Fruit fly (Drosophila melanogaster) whole organism, prepupa: Measurements from ENCODE around the gene Crys.
A peak's percentile ranks its signal among the peaks of the same experiment; 100 is the strongest.

Experiments used
- CG10631 ChIP-seq: fragments of 200-800 bp; sonication (Bioruptor generic); optimal IDR thresholded peaks from 2 replicates; lab custom pipeline; 2016; ENCODE audit warnings: missing biosample characterization, missing genetic modification characterization
- CG11902 ChIP-seq: fragments of 200-800 bp; sonication (Bioruptor generic); optimal IDR thresholded peaks from 3 replicates; lab custom pipeline; 2016; ENCODE audit warnings: missing biosample characterization, missing genetic modification characterization
- CG15336 ChIP-seq: fragments of 200-800 bp; sonication (Bioruptor generic); IDR thresholded peaks from 2 replicates; pipeline ENCODE4 v1.3.6; 2022; ENCODE audit warnings: missing biosample characterization, missing genetic modification characterization
- CG1621 ChIP-seq: fragments of 200-800 bp; sonication (Bioruptor generic); optimal IDR thresholded peaks from 3 replicates; lab custom pipeline; 2018; ENCODE audit warnings: missing biosample characterization, mild to moderate bottlenecking, missing genetic modification characterization
- CG3032 ChIP-seq: fragments of 200-800 bp; optimal IDR thresholded peaks from 2 replicates; lab custom pipeline; 2019; ENCODE audit warnings: missing biosample characterization, mild to moderate bottlenecking, missing genetic modification characterization, moderate library complexity
- CG32006 ChIP-seq: fragments of 200-800 bp; sonication (Bioruptor generic); optimal IDR thresholded peaks from 3 replicates; lab custom pipeline; 2017; ENCODE audit warnings: missing biosample characterization, mild to moderate bottlenecking, missing genetic modification characterization
- CG34406 ChIP-seq: fragments of 200-800 bp; sonication (Bioruptor generic); optimal IDR thresholded peaks from 3 replicates; lab custom pipeline; 2016; ENCODE audit warnings: missing biosample characterization, missing genetic modification characterization
- CG3919 ChIP-seq: fragments of 200-800 bp; sonication (Bioruptor generic); optimal IDR thresholded peaks from 3 replicates; lab custom pipeline; 2016; ENCODE audit warnings: missing biosample characterization, missing genetic modification characterization
- CG4318 ChIP-seq: fragments of 200-800 bp; sonication (Bioruptor generic); optimal IDR thresholded peaks from 3 replicates; lab custom pipeline; 2017; ENCODE audit warnings: missing biosample characterization, mild to moderate bottlenecking, missing genetic modification characterization
- CG6163 ChIP-seq: fragments of 200-800 bp; sonication (Bioruptor generic); IDR thresholded peaks from 3 replicates; pipeline ENCODE4 v1.3.6; 2022; ENCODE audit warnings: missing biosample characterization, missing genetic modification characterization
- CG6276 ChIP-seq: fragments of 200-800 bp; sonication (Bioruptor generic); optimal IDR thresholded peaks from 2 replicates; lab custom pipeline; 2017; ENCODE audit warnings: missing biosample characterization, mild to moderate bottlenecking, missing genetic modification characterization
- CG6792 ChIP-seq: fragments of 200-800 bp; sonication (Bioruptor generic); optimal IDR thresholded peaks from 3 replicates; lab custom pipeline; 2016; ENCODE audit warnings: missing biosample characterization, missing genetic modification characterization
- CG7368 ChIP-seq: fragments of 200-800 bp; sonication (Bioruptor generic); optimal IDR thresholded peaks from 3 replicates; lab custom pipeline; 2016; ENCODE audit warnings: missing biosample characterization, missing genetic modification characterization
- CG8319 ChIP-seq: fragments of 200-800 bp; sonication (Bioruptor generic); optimal IDR thresholded peaks from 3 replicates; lab custom pipeline; 2016; ENCODE audit warnings: missing biosample characterization, missing genetic modification characterization
- CG8632 ChIP-seq: fragments of 200-800 bp; sonication (Bioruptor generic); optimal IDR thresholded peaks from 3 replicates; lab custom pipeline; 2016; ENCODE audit warnings: missing biosample characterization, missing genetic modification characterization
- CG9139 ChIP-seq: fragments of 200-800 bp; sonication (Bioruptor generic); optimal IDR thresholded peaks from 3 replicates; lab custom pipeline; 2017; ENCODE audit warnings: missing biosample characterization, mild to moderate bottlenecking, missing genetic modification characterization
- Eip75B ChIP-seq: fragments of 200-800 bp; sonication (Bioruptor generic); optimal IDR thresholded peaks from 3 replicates; lab custom pipeline; 2016; ENCODE audit warnings: missing biosample characterization, missing genetic modification characterization
- Eip78C ChIP-seq: fragments of 200-800 bp; sonication (Bioruptor generic); peaks from one replicate; lab custom pipeline; 2016; ENCODE audit warnings: missing biosample characterization, missing genetic modification characterization
- Eip93F ChIP-seq: fragments of 200-800 bp; sonication (Bioruptor generic); optimal IDR thresholded peaks from 2 replicates; lab custom pipeline; 2016; ENCODE audit warnings: missing biosample characterization, mild to moderate bottlenecking, missing genetic modification characterization
- Ets21C ChIP-seq: fragments of 200-800 bp; sonication (Bioruptor generic); optimal IDR thresholded peaks from 3 replicates; lab custom pipeline; 2016; ENCODE audit warnings: missing biosample characterization, missing genetic modification characterization
- Gug ChIP-seq: fragments of 200-800 bp; sonication (Bioruptor generic); IDR thresholded peaks from 2 replicates; pipeline ENCODE4 v1.3.6; 2022; ENCODE audit warnings: missing biosample characterization, missing genetic modification characterization
- Hr39 ChIP-seq: fragments of 200-800 bp; sonication (Bioruptor generic); optimal IDR thresholded peaks from 2 replicates; lab custom pipeline; 2016; ENCODE audit warnings: missing biosample characterization, missing genetic modification characterization
- Lpt ChIP-seq: fragments of 200-800 bp; sonication (Bioruptor generic); optimal IDR thresholded peaks from 3 replicates; lab custom pipeline; 2016; ENCODE audit warnings: missing biosample characterization, missing genetic modification characterization
- Met ChIP-seq: fragments of 200-800 bp; sonication (Bioruptor generic); optimal IDR thresholded peaks from 3 replicates; lab custom pipeline; 2016; ENCODE audit warnings: missing biosample characterization, missing genetic modification characterization
- OdsH ChIP-seq: fragments of 200-800 bp; sonication (Bioruptor generic); optimal IDR thresholded peaks from 3 replicates; lab custom pipeline; 2016; ENCODE audit warnings: missing biosample characterization, missing genetic modification characterization
- achi ChIP-seq: fragments of 200-800 bp; sonication (Bioruptor generic); optimal IDR thresholded peaks from 3 replicates; lab custom pipeline; 2016; ENCODE audit warnings: missing biosample characterization, missing genetic modification characterization
- acj6 ChIP-seq: fragments of 200-800 bp; sonication (Bioruptor generic); optimal IDR thresholded peaks from 3 replicates; lab custom pipeline; 2016; ENCODE audit warnings: missing biosample characterization, missing genetic modification characterization
- dac ChIP-seq: fragments of 200-800 bp; sonication (Bioruptor generic); optimal IDR thresholded peaks from 2 replicates; lab custom pipeline; 2017; ENCODE audit warnings: missing biosample characterization, mild to moderate bottlenecking, missing genetic modification characterization
- dsx ChIP-seq: fragments of 200-800 bp; optimal IDR thresholded peaks from 3 replicates; lab custom pipeline; 2019; ENCODE audit warnings: missing biosample characterization, mild to moderate bottlenecking, missing genetic modification characterization, moderate library complexity; ENCODE audit not compliant: poor library complexity, severe bottlenecking
- eg ChIP-seq: fragments of 200-800 bp; sonication (Bioruptor generic); IDR thresholded peaks from 3 replicates; pipeline ENCODE4 v1.3.6; 2022; ENCODE audit warnings: missing biosample characterization, missing genetic modification characterization
- fd85E ChIP-seq: fragments of 200-800 bp; sonication (Bioruptor generic); optimal IDR thresholded peaks from 3 replicates; lab custom pipeline; 2016; ENCODE audit warnings: missing biosample characterization, missing genetic modification characterization
- fkh ChIP-seq: fragments of 200-800 bp; sonication (Bioruptor generic); optimal IDR thresholded peaks from 3 replicates; lab custom pipeline; 2017; ENCODE audit warnings: missing biosample characterization, mild to moderate bottlenecking, missing genetic modification characterization, moderate library complexity
- lz ChIP-seq: fragments of 200-800 bp; sonication (Bioruptor generic); optimal IDR thresholded peaks from 3 replicates; lab custom pipeline; 2016; ENCODE audit warnings: missing biosample characterization, missing genetic modification characterization
- pdm3 ChIP-seq: fragments of 200-800 bp; sonication (Bioruptor generic); optimal IDR thresholded peaks from 3 replicates; lab custom pipeline; 2016; ENCODE audit warnings: missing biosample characterization, missing genetic modification characterization
- salr ChIP-seq, 2 experiments: fragments of 200-800 bp; sonication (Bioruptor generic); optimal IDR thresholded peaks; 3 replicates each; lab custom pipeline; 2016 to 2018; ENCODE audit warnings: missing biosample characterization in 2 of 2, missing genetic modification characterization in 2 of 2, mild to moderate bottlenecking in 1 of 2
- spab ChIP-seq: fragments of 200-800 bp; sonication (Bioruptor generic); optimal IDR thresholded peaks from 2 replicates; lab custom pipeline; 2017; ENCODE audit warnings: missing biosample characterization, mild to moderate bottlenecking, missing genetic modification characterization, missing genetic modification reagents
- ss ChIP-seq, 2 experiments: fragments of 200-800 bp; sonication (Bioruptor generic); optimal IDR thresholded peaks; 2 replicates in 1 of 2; 3 replicates in 1 of 2; lab custom pipeline; 2017 to 2018; ENCODE audit warnings: mild to moderate bottlenecking in 2 of 2, missing biosample characterization in 2 of 2, missing genetic modification characterization in 2 of 2, moderate library complexity in 1 of 2
- svp ChIP-seq: fragments of 200-800 bp; sonication (Bioruptor generic); peaks from one replicate; lab custom pipeline; 2016; ENCODE audit warnings: missing biosample characterization, missing genetic modification characterization
- topi ChIP-seq: fragments of 200-800 bp; sonication (Bioruptor generic); optimal IDR thresholded peaks from 3 replicates; lab custom pipeline; 2016; ENCODE audit warnings: missing biosample characterization, missing genetic modification characterization
- vri ChIP-seq: fragments of 200-800 bp; sonication (Bioruptor generic); optimal IDR thresholded peaks from 3 replicates; lab custom pipeline; 2016; ENCODE audit warnings: missing biosample characterization, mild to moderate bottlenecking, missing genetic modification characterization

The Crys gene

dm6 chr2L:11943829-11944228 is at the start of gene Crys:
Crys (plus strand) TSS chr2L:11944129.
- TF ChIP-seq eg (no peak), CG4318 (GFP tag; lab: Kevin White, UChicago) (no peak), dac (GFP tag; lab: Kevin White, UChicago) (no peak), Lpt (GFP tag; lab: Kevin White, UChicago) (no peak), Ets21C (GFP tag; lab: Kevin White, UChicago) (no peak), Met (no peak), CG10631 (GFP tag; lab: Kevin White, UChicago) (no peak), OdsH (no peak), Hr39 (GFP tag; lab: Kevin White, UChicago) (no peak), Gug (no peak), CG6792 (GFP tag; lab: Kevin White, UChicago) (no peak), vri (no peak), CG34406 (no peak), acj6 (GFP tag; lab: Kevin White, UChicago) (no peak), lz (GFP tag; lab: Kevin White, UChicago) (no peak), spab (GFP tag; lab: Kevin White, UChicago) (no peak), topi (GFP tag; lab: Kevin White, UChicago) (no peak)

- TF ChIP-seq eg (0 out of 3 replicates have a peak, but pooled peaks have one; percentile 7), CG6163 (GFP tag; lab: Robert Waterston, UW) (peak; percentile 54; the same call in 1 of the 3 replicates), svp (GFP tag; lab: Kevin White, UChicago) (peak; percentile 50), CG10631 (GFP tag; lab: Kevin White, UChicago) (no peak)
These were observed 41.4 kb upstream of the Crys start for dm6 chr2L:11902483-11902882.

- TF ChIP-seq CG32006 (GFP tag; lab: Kevin White, UChicago) (no peak), CG8632 (GFP tag; lab: Kevin White, UChicago) (no peak), spab (GFP tag; lab: Kevin White, UChicago) (no peak), CG6276 (GFP tag; lab: Kevin White, UChicago) (no peak), Eip75B (GFP tag; lab: Kevin White, UChicago) (no peak), CG15336 (GFP tag; lab: Robert Waterston, UW) (no peak), Eip93F (GFP tag; lab: Kevin White, UChicago) (no peak), dsx (GFP tag; lab: Kevin White, UChicago) (no peak), CG8319 (GFP tag; lab: Kevin White, UChicago) (no peak), CG3032 (tag; lab: Kevin White, UChicago) (no peak), dac (GFP tag; lab: Kevin White, UChicago) (no peak), CG10631 (GFP tag; lab: Kevin White, UChicago) (no peak), CG9139 (GFP tag; lab: Kevin White, UChicago) (no peak), ss (GFP tag; optimal IDR thresholded peaks at IDR 0.05; lab: Kevin White, UChicago) (no peak), CG6792 (GFP tag; lab: Kevin White, UChicago) (no peak), salr (GFP tag; optimal IDR thresholded peaks at IDR 0.05; lab: Kevin White, UChicago) (no peak), fkh (GFP tag; lab: Kevin White, UChicago) (no peak)
These were observed 40.6 kb upstream of the Crys start for dm6 chr2L:11903335-11903734.

DNA sequence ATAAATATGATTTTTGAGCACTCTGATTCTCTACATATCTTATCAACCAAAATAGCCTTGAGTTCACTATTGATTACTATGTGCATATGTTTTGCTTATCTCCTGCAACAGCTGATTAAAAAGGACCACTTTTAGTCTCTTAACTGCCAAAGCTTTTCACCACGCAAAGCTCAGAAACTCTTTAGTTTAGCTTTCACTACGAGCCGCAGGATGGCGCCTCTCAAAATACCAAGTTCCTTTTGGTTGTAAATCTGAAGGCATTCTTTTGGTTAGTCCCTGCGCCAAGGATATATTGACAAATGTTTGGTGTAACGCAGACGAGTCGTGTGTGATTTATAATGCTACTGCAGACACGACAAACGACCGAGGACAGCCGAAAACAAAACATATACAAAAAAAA is 39.7 kb upstream of the Crys start:
- TF ChIP-seq CG3919 (GFP tag; lab: Kevin White, UChicago) (peak; percentile 17), ss (GFP tag; optimal IDR thresholded peaks at IDR 0.05; lab: Kevin White, UChicago) (no peak), topi (GFP tag; lab: Kevin White, UChicago) (no peak), Eip78C (GFP tag; lab: Kevin White, UChicago) (peak; percentile 68), CG15336 (GFP tag; lab: Robert Waterston, UW) (no peak), CG32006 (GFP tag; lab: Kevin White, UChicago) (no peak), Lpt (GFP tag; lab: Kevin White, UChicago) (no peak), CG11902 (GFP tag; lab: Kevin White, UChicago) (no peak), svp (GFP tag; lab: Kevin White, UChicago) (peak; percentile 51), pdm3 (no peak), CG7368 (GFP tag; lab: Kevin White, UChicago) (no peak), CG3032 (tag; lab: Kevin White, UChicago) (no peak), CG34406 (no peak), CG1621 (tag; lab: Kevin White, UChicago) (no peak), fd85E (GFP tag; lab: Kevin White, UChicago) (no peak), achi (GFP tag; lab: Kevin White, UChicago) (no peak), Eip93F (GFP tag; lab: Kevin White, UChicago) (no peak), OdsH (no peak)
- TF ChIP-seq, all 60 proteins: peak for 3
